Fruit fly (Drosophila melanogaster) ovary, adult (tissue): ENCODE results near the gene RpL35.

Source experiments
- CG17801 ChIP-seq: fragments of 200-800 bp; optimal IDR thresholded peaks from 2 replicates; lab custom pipeline; 2019; ENCODE audit warnings: missing biosample characterization, mild to moderate bottlenecking, missing genetic modification characterization, moderate library complexity; ENCODE audit not compliant: partially characterized antibody

RpL35 gene

dm6 chrX:5672243-5673051 lies at the start of gene RpL35:
TSS of gene RpL35 (plus strand) at chrX:5672401.
- peak; percentile 86 for TF ChIP-seq CG17801

dm6 chrX:5634714-5635113 lies 37.5 kb upstream of the RpL35 start:
- TF ChIP-seq CG17801: no peak

- no peak for TF ChIP-seq CG17801
Observed at dm6 chrX:5636529-5637099, 35.6 kb upstream of the RpL35 start.

dm6 chrX:5637543-5637942 lies 34.7 kb upstream of the RpL35 start:
- no peak for TF ChIP-seq CG17801

- no peak for TF ChIP-seq CG17801
Observed at dm6 chrX:5638588-5638987, 33.6 kb upstream of the RpL35 start.

- no peak for TF ChIP-seq CG17801
Observed at dm6 chrX:5639083-5639482, 33.1 kb upstream of the RpL35 start.

dm6 chrX:5646228-5646627 lies 26.0 kb upstream of the RpL35 start:
- no peak for TF ChIP-seq CG17801

- TF ChIP-seq CG17801: no peak
Observed at dm6 chrX:5648437-5648959, 23.7 kb upstream of the RpL35 start, which contains the start of gene OtopLa. TSS of gene OtopLa (minus strand) at chrX:5648487.

dm6 chrX:5649387-5649786 lies 22.8 kb upstream of the RpL35 start:
- no peak for TF ChIP-seq CG17801

dm6 chrX:5649998-5650397 lies 22.2 kb upstream of the RpL35 start:
- no peak for TF ChIP-seq CG17801

- TF ChIP-seq CG17801: no peak
Observed at dm6 chrX:5661971-5662370, 10.2 kb upstream of the RpL35 start.

dm6 chrX:5662761-5663160 lies 9.4 kb upstream of the RpL35 start, which contains the start of gene OtopLc:
TSS of gene OtopLc (minus strand) at chrX:5662861.
- no peak for TF ChIP-seq CG17801

- TF ChIP-seq CG17801: no peak
Observed at dm6 chrX:5664222-5664621, 8.0 kb upstream of the RpL35 start.

dm6 chrX:5665902-5666301 lies 6.3 kb upstream of the RpL35 start, which contains the start of the genes Sirt4 and CG4119:
TSS of gene Sirt4 (minus strand) at chrX:5665940.
TSS of gene CG4119 (plus strand) at chrX:5666052.
- peak; percentile 25 for TF ChIP-seq CG17801

dm6 chrX:5671537-5672029 lies 618 bp upstream of the RpL35 start, which contains the start of gene Rab18:
TSS of gene Rab18 (minus strand) at chrX:5671812.
- TF ChIP-seq CG17801: no peak

dm6 chrX:5676855-5677254 lies 4.7 kb downstream of the RpL35 start:
- no peak for TF ChIP-seq CG17801

- no peak for TF ChIP-seq CG17801
Observed at dm6 chrX:5677400-5678177, 5.4 kb downstream of the RpL35 start.
